Fruit fly (Drosophila melanogaster) whole organism, embryonic: ENCODE data around the gene CG32040.

Source experiments
- Aef1 ChIP-seq: fragments of 200-800 bp; sonication (Bioruptor generic); IDR thresholded peaks from 3 replicates; pipeline ENCODE4 v1.3.6; 2022; ENCODE audit warnings: missing biosample characterization, missing genetic modification characterization
- Atf6 ChIP-seq: fragments of 200-800 bp; sonication (Bioruptor generic); IDR thresholded peaks from 2 replicates; pipeline ENCODE4 v1.3.6; 2022; ENCODE audit warnings: missing biosample characterization, missing genetic modification characterization
- BEAF-32 ChIP-seq: fragments of 200-800 bp; sonication (Bioruptor generic); optimal IDR thresholded peaks from 3 replicates; lab custom pipeline; 2017; ENCODE audit warnings: missing biosample characterization, missing genetic modification characterization, mild to moderate bottlenecking, moderate library complexity, missing genetic modification reagents
- Bgb ChIP-seq: fragments of 200-800 bp; sonication (Bioruptor generic); IDR thresholded peaks from 2 replicates; pipeline ENCODE4 v1.3.6; 2022; ENCODE audit warnings: missing biosample characterization, missing genetic modification characterization; ENCODE audit not compliant: partially characterized antibody
- Blimp-1 ChIP-seq: fragments of 200-800 bp; sonication (Bioruptor generic); optimal IDR thresholded peaks from 3 replicates; lab custom pipeline; 2018; ENCODE audit warnings: missing biosample characterization, missing genetic modification characterization, mild to moderate bottlenecking, moderate library complexity, missing genetic modification reagents
- CG12769 ChIP-seq: fragments of 200-800 bp; sonication (Bioruptor generic); optimal IDR thresholded peaks from 2 replicates; lab custom pipeline; 2019; ENCODE audit warnings: missing biosample characterization, mild to moderate bottlenecking, missing genetic modification characterization, moderate library complexity
- CG14441 ChIP-seq: fragments of 200-800 bp; sonication (Bioruptor generic); IDR thresholded peaks from 2 replicates; pipeline ENCODE4 v1.3.6; 2022; ENCODE audit warnings: missing biosample characterization, missing genetic modification characterization
- CG14710 ChIP-seq: fragments of 200-800 bp; sonication (Bioruptor generic); optimal IDR thresholded peaks from 3 replicates; lab custom pipeline; 2019; ENCODE audit warnings: missing biosample characterization, mild to moderate bottlenecking, missing genetic modification characterization, moderate library complexity
- CG15073 ChIP-seq: fragments of 200-800 bp; sonication (Bioruptor generic); optimal IDR thresholded peaks from 2 replicates; lab custom pipeline; 2016; ENCODE audit warnings: missing biosample characterization, missing genetic modification characterization
- CG17328 ChIP-seq: fragments of 200-800 bp; sonication (Bioruptor generic); IDR thresholded peaks from 2 replicates; pipeline ENCODE4 v1.3.6; 2022; ENCODE audit warnings: missing biosample characterization, missing genetic modification characterization
- CG17802 ChIP-seq: fragments of 200-800 bp; sonication (Bioruptor generic); optimal IDR thresholded peaks from 2 replicates; lab custom pipeline; 2018; ENCODE audit warnings: missing biosample characterization, mild to moderate bottlenecking, missing genetic modification characterization, moderate library complexity
- CG17912 ChIP-seq: fragments of 200-800 bp; sonication (Bioruptor generic); optimal IDR thresholded peaks from 2 replicates; lab custom pipeline; 2018; ENCODE audit warnings: missing biosample characterization, mild to moderate bottlenecking, missing genetic modification characterization
- CG1832 ChIP-seq: fragments of 200-800 bp; sonication (Bioruptor generic); optimal IDR thresholded peaks from 2 replicates; lab custom pipeline; 2017; ENCODE audit warnings: missing biosample characterization, mild to moderate bottlenecking, missing genetic modification characterization, inconsistent platforms
- CG2129 ChIP-seq: fragments of 200-800 bp; sonication (Bioruptor generic); IDR thresholded peaks from 2 replicates; pipeline ENCODE4 v1.3.6; 2022; ENCODE audit warnings: missing biosample characterization, missing genetic modification characterization; ENCODE audit not compliant: partially characterized antibody
- CG2199 ChIP-seq: fragments of 200-800 bp; sonication (Bioruptor generic); IDR thresholded peaks from 3 replicates; pipeline ENCODE4 v1.3.6; 2022; ENCODE audit warnings: missing biosample characterization, missing genetic modification characterization
- CG34224 ChIP-seq: fragments of 200-800 bp; sonication (Bioruptor generic); IDR thresholded peaks from 3 replicates; pipeline ENCODE4 v1.3.6; 2022; ENCODE audit warnings: missing biosample characterization, missing genetic modification characterization; ENCODE audit not compliant: partially characterized antibody
- CG42726 ChIP-seq: fragments of 200-800 bp; sonication (Bioruptor generic); IDR thresholded peaks from 2 replicates; pipeline ENCODE4 v1.3.6; 2022; ENCODE audit warnings: missing biosample characterization, missing genetic modification characterization; ENCODE audit not compliant: partially characterized antibody
- CG43689 ChIP-seq: fragments of 200-800 bp; sonication (Bioruptor generic); IDR thresholded peaks from 2 replicates; pipeline ENCODE4 v1.3.6; 2022; ENCODE audit warnings: missing biosample characterization, missing genetic modification characterization
- CG6175 ChIP-seq: fragments of 200-800 bp; sonication (Bioruptor generic); IDR thresholded peaks from 3 replicates; pipeline ENCODE4 v1.3.6; 2022; ENCODE audit warnings: missing biosample characterization, missing genetic modification characterization
- CG7372 ChIP-seq: fragments of 200-800 bp; sonication (Bioruptor generic); IDR thresholded peaks from 2 replicates; pipeline ENCODE4 v1.3.6; 2022; ENCODE audit warnings: missing biosample characterization, missing genetic modification characterization
- Drgx ChIP-seq: fragments of 200-800 bp; sonication (Bioruptor generic); IDR thresholded peaks from 2 replicates; pipeline ENCODE4 v1.3.6; 2022; ENCODE audit warnings: missing biosample characterization, missing genetic modification characterization
- Eip74EF ChIP-seq, 2 experiments: fragments of 200-800 bp in 1 of 2; fragments of >200 bp in 1 of 2; sonication (Bioruptor generic) in 1 of 2; optimal IDR thresholded peaks; 2 replicates each; lab custom pipeline; 2017 to 2019; ENCODE audit warnings: missing biosample characterization in 2 of 2, missing genetic modification characterization in 2 of 2, mild to moderate bottlenecking in 1 of 2, moderate library complexity in 1 of 2
- HLH4C ChIP-seq: fragments of 200-800 bp; sonication (Bioruptor generic); IDR thresholded peaks from 3 replicates; pipeline ENCODE4 v1.3.6; 2022; ENCODE audit warnings: missing biosample characterization, missing genetic modification characterization; ENCODE audit not compliant: partially characterized antibody
- HmgZ ChIP-seq: fragments of 200-800 bp; sonication (Bioruptor generic); optimal IDR thresholded peaks from 2 replicates; lab custom pipeline; 2018; ENCODE audit warnings: missing biosample characterization, mild to moderate bottlenecking, missing genetic modification characterization
- Hr78 ChIP-seq, 2 experiments: fragments of 200-800 bp in 1 of 2; fragments of >200 bp in 1 of 2; sonication (Bioruptor generic) in 1 of 2; optimal IDR thresholded peaks; 2 replicates each; lab custom pipeline; 2017 to 2019; ENCODE audit warnings: missing biosample characterization in 2 of 2, missing genetic modification characterization in 2 of 2, mild to moderate bottlenecking in 1 of 2, moderate library complexity in 1 of 2
- Jarid2 ChIP-seq: fragments of 200-800 bp; sonication (Bioruptor generic); optimal IDR thresholded peaks from 3 replicates; lab custom pipeline; 2017; ENCODE audit warnings: mild to moderate bottlenecking, missing biosample characterization, missing genetic modification reagents, missing genetic modification characterization
- Trl ChIP-seq, 3 experiments: fragments of >200 bp in 2 of 3; fragments of 200-800 bp in 1 of 3; sonication (Bioruptor generic) in 1 of 3; optimal IDR thresholded peaks; 2 replicates in 1 of 3; 3 replicates in 2 of 3; lab custom pipeline; 2016 to 2017; ENCODE audit warnings: missing biosample characterization in 1 of 3, missing genetic modification characterization in 1 of 3
- ab ChIP-seq: fragments of 200-800 bp; sonication (Bioruptor generic); optimal IDR thresholded peaks from 2 replicates; lab custom pipeline; 2016; ENCODE audit warnings: missing biosample characterization, missing genetic modification characterization
- caup ChIP-seq: fragments of 200-800 bp; sonication (Bioruptor generic); optimal IDR thresholded peaks from 3 replicates; lab custom pipeline; 2017; ENCODE audit warnings: missing biosample characterization, mild to moderate bottlenecking, missing genetic modification characterization, moderate library complexity; ENCODE audit not compliant: severe bottlenecking
- chinmo ChIP-seq: fragments of 200-800 bp; sonication (Bioruptor generic); IDR thresholded peaks from 4 replicates; pipeline ENCODE4 v1.3.6; 2022; ENCODE audit warnings: missing biosample characterization, missing genetic modification characterization; ENCODE audit not compliant: partially characterized antibody
- crol ChIP-seq: fragments of 200-800 bp; sonication (Bioruptor generic); IDR thresholded peaks from 2 replicates; pipeline ENCODE4 v1.3.6; 2022; ENCODE audit warnings: missing biosample characterization, missing genetic modification characterization
- cwo ChIP-seq: fragments of 200-800 bp; sonication (Bioruptor generic); optimal IDR thresholded peaks from 3 replicates; lab custom pipeline; 2017; ENCODE audit warnings: missing biosample characterization, missing genetic modification characterization, mild to moderate bottlenecking, moderate library complexity, missing genetic modification reagents
- disco-r ChIP-seq: fragments of 200-800 bp; sonication (Bioruptor generic); optimal IDR thresholded peaks from 2 replicates; lab custom pipeline; 2016; ENCODE audit warnings: missing biosample characterization, missing genetic modification characterization
- exex ChIP-seq: fragments of 200-800 bp; sonication (Bioruptor generic); optimal IDR thresholded peaks from 4 replicates; lab custom pipeline; 2018; ENCODE audit warnings: missing biosample characterization, mild to moderate bottlenecking, missing genetic modification characterization, moderate library complexity
- ftz-f1 ChIP-seq: fragments of 200-800 bp; sonication (Bioruptor generic); optimal IDR thresholded peaks from 2 replicates; lab custom pipeline; 2016; ENCODE audit warnings: missing biosample characterization, missing genetic modification characterization
- ind ChIP-seq: fragments of 200-800 bp; sonication (Bioruptor generic); optimal IDR thresholded peaks from 3 replicates; lab custom pipeline; 2016; ENCODE audit warnings: missing biosample characterization, missing genetic modification characterization
- kay ChIP-seq: fragments of 200-800 bp; sonication (Bioruptor generic); optimal IDR thresholded peaks from 2 replicates; lab custom pipeline; 2016; ENCODE audit warnings: missing biosample characterization, missing genetic modification characterization
- kni ChIP-seq: fragments of 200-800 bp; sonication (Bioruptor generic); optimal IDR thresholded peaks from 3 replicates; lab custom pipeline; 2017; ENCODE audit warnings: mild to moderate bottlenecking, missing biosample characterization, missing genetic modification reagents, missing genetic modification characterization
- lab ChIP-seq: fragments of 200-800 bp; sonication (Bioruptor generic); optimal IDR thresholded peaks from 3 replicates; lab custom pipeline; 2017; ENCODE audit warnings: missing biosample characterization, missing genetic modification characterization, mild to moderate bottlenecking, moderate library complexity, missing genetic modification reagents
- lilli ChIP-seq: fragments of 200-800 bp; sonication (Bioruptor generic); optimal IDR thresholded peaks from 3 replicates; lab custom pipeline; 2016; ENCODE audit warnings: missing biosample characterization, missing genetic modification characterization
- nmo ChIP-seq: fragments of 200-800 bp; sonication (Bioruptor generic); optimal IDR thresholded peaks from 2 replicates; lab custom pipeline; 2018; ENCODE audit warnings: missing biosample characterization, mild to moderate bottlenecking, missing genetic modification characterization, moderate library complexity
- nom ChIP-seq: fragments of 200-800 bp; sonication (Bioruptor generic); optimal IDR thresholded peaks from 2 replicates; lab custom pipeline; 2017; ENCODE audit warnings: missing biosample characterization, missing genetic modification characterization, mild to moderate bottlenecking, moderate library complexity, missing genetic modification reagents
- ranshi ChIP-seq: fragments of 200-800 bp; sonication (Bioruptor generic); IDR thresholded peaks from 2 replicates; pipeline ENCODE4 v1.3.6; 2022; ENCODE audit warnings: missing biosample characterization, missing genetic modification characterization
- stc ChIP-seq: fragments of 200-800 bp; sonication (Bioruptor generic); IDR thresholded peaks from 2 replicates; pipeline ENCODE4 v1.3.6; 2022; ENCODE audit warnings: missing biosample characterization, missing genetic modification characterization
- sug ChIP-seq: fragments of 200-800 bp; optimal IDR thresholded peaks from 2 replicates; lab custom pipeline; 2019; ENCODE audit warnings: missing biosample characterization, mild to moderate bottlenecking, missing genetic modification characterization, moderate library complexity
- toy ChIP-seq: fragments of 200-800 bp; sonication (Bioruptor generic); IDR thresholded peaks from 2 replicates; pipeline ENCODE4 v1.3.6; 2022; ENCODE audit warnings: missing biosample characterization, missing genetic modification characterization
- tx ChIP-seq: fragments of 200-800 bp; sonication (Bioruptor generic); optimal IDR thresholded peaks from 2 replicates; lab custom pipeline; 2016; ENCODE audit warnings: missing biosample characterization, missing genetic modification characterization
- vvl ChIP-seq: fragments of 200-800 bp; sonication (Bioruptor generic); IDR thresholded peaks from 2 replicates; pipeline ENCODE4 v1.3.6; 2022; ENCODE audit warnings: missing biosample characterization, missing genetic modification characterization

The CG32040 gene

DNA sequence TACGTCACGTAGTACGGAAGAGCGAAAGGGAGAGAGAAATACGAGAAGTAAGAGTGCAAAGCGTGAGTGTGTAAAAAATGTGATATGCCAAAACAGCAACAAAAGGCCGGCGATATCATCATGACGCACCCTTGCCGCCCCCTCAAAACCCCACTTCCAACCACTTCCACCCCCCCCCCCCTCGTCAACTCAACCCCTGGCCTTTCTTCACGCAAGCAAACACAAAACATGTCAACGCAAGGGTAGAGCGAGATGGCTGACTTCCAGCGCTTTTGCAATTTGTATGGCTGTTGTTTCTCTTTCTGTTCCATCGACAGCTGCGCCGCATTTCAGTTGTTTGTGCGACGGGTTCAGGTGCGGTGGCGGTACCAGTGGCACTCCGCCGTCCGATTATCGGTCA lies 18.1 kb upstream of the CG32040 start:
- TF ChIP-seq Aef1: peak; percentile 80
- no peak for TF ChIP-seq ab
- TF ChIP-seq caup: peak; percentile 10
- TF ChIP-seq kni (GFP tag; lab: Kevin White, UChicago): peak; percentile 47
- TF ChIP-seq CG14441: no peak; the same call in 1 of the 2 replicates
- TF ChIP-seq lab (GFP tag; lab: Kevin White, UChicago): peak; percentile 64
- no peak for TF ChIP-seq CG42726 (GFP tag; lab: Robert Waterston, UW)
- no peak for TF ChIP-seq lilli (GFP tag; lab: Kevin White, UChicago)
- peak; percentile 65 for TF ChIP-seq sug (tag; lab: Kevin White, UChicago)
- TF ChIP-seq Trl (optimal IDR thresholded peaks at IDR 0.05; lab: Kevin White, UChicago): peak; percentile 34 to 43
- TF ChIP-seq Trl (GFP tag; optimal IDR thresholded peaks at IDR 0.05; lab: Kevin White, UChicago): no peak
- TF ChIP-seq CG1832 (GFP tag; lab: Kevin White, UChicago): peak; percentile 40
- no peak for TF ChIP-seq CG2129 (GFP tag; lab: Robert Waterston, UW)
- peak; percentile 64; the same call in 1 of the 3 replicates for TF ChIP-seq CG6175 (GFP tag; lab: Robert Waterston, UW)
- no peak for TF ChIP-seq CG2199 (GFP tag; lab: Robert Waterston, UW)
- no peak for TF ChIP-seq ind (GFP tag; lab: Kevin White, UChicago)
- TF ChIP-seq Blimp-1 (GFP tag; lab: Kevin White, UChicago): peak; percentile 1
- peak; percentile 17 for TF ChIP-seq exex (tag; lab: Kevin White, UChicago)
- no peak for TF ChIP-seq CG43689 (GFP tag; lab: Robert Waterston, UW)
- TF ChIP-seq CG14710: no peak
- no peak for TF ChIP-seq CG17802 (tag; lab: Kevin White, UChicago)
- TF ChIP-seq nmo (GFP tag; lab: Kevin White, UChicago): no peak
- TF ChIP-seq chinmo: peak; percentile 88
- TF ChIP-seq Atf6 (GFP tag; lab: Robert Waterston, UW): peak; percentile 34; the same call in 1 of the 2 replicates
- TF ChIP-seq toy (GFP tag; lab: Robert Waterston, UW): no peak
- TF ChIP-seq CG7372 (GFP tag; lab: Robert Waterston, UW): peak; percentile 52; the same call in 1 of the 2 replicates
- peak in 1 of 2 experiments; percentile 50 for TF ChIP-seq Eip74EF (GFP tag; optimal IDR thresholded peaks at IDR 0.05; lab: Kevin White, UChicago)
- peak; percentile 33; the same call in 2 of the 3 replicates for TF ChIP-seq HLH4C (GFP tag; lab: Robert Waterston, UW)
- peak; percentile 14 for TF ChIP-seq HmgZ (tag; lab: Kevin White, UChicago)
- peak; percentile 3 for TF ChIP-seq Jarid2 (GFP tag; lab: Kevin White, UChicago)
- peak; percentile 6; the same call in 1 of the 2 replicates for TF ChIP-seq Bgb (GFP tag; lab: Robert Waterston, UW)
- no peak for TF ChIP-seq ftz-f1 (GFP tag; lab: Kevin White, UChicago)
- TF ChIP-seq CG15073: no peak
- no peak for TF ChIP-seq CG17912 (GFP tag; lab: Kevin White, UChicago)
- no peak for TF ChIP-seq disco-r (GFP tag; lab: Kevin White, UChicago)
- no peak for TF ChIP-seq tx (GFP tag; lab: Kevin White, UChicago)
- TF ChIP-seq BEAF-32 (GFP tag; lab: Kevin White, UChicago): no peak
- TF ChIP-seq CG17328 (GFP tag; lab: Robert Waterston, UW): no peak
- TF ChIP-seq kay (GFP tag; lab: Kevin White, UChicago): peak; percentile 69
- peak; percentile 1 for TF ChIP-seq cwo (GFP tag; lab: Kevin White, UChicago)
- TF ChIP-seq CG34224 (GFP tag; lab: Robert Waterston, UW): peak; percentile 12; the same call in 1 of the 3 replicates
- peak in 1 of 2 experiments; percentile 39 for TF ChIP-seq Hr78 (GFP tag; optimal IDR thresholded peaks at IDR 0.05; lab: Kevin White, UChicago)
- peak; percentile 60; the same call in 1 of the 2 replicates for TF ChIP-seq Drgx (GFP tag; lab: Robert Waterston, UW)
- TF ChIP-seq crol (GFP tag; lab: Robert Waterston, UW): peak; percentile 98
- TF ChIP-seq nom: peak; percentile 63
- peak; percentile 68 for TF ChIP-seq CG12769
- 0 out of 2 replicates have a peak, but pooled peaks have one; percentile 21 for TF ChIP-seq stc (GFP tag; lab: Robert Waterston, UW)
- peak; percentile 47; the same call in 1 of the 2 replicates for TF ChIP-seq vvl
- no peak for TF ChIP-seq ranshi (GFP tag; lab: Robert Waterston, UW)
